Worm (Caenorhabditis elegans) whole organism, L4/young adult: ENCODE measurements around the gene T12B3.2.

Source experiments
- W03F9.2 ChIP-seq: fragments of 150-350 bp; optimal IDR thresholded peaks from 2 replicates; lab custom pipeline; 2014; ENCODE audit warnings: missing biosample characterization, missing genetic modification characterization
- dao-5 ChIP-seq: sonication (generic microtip); optimal IDR thresholded peaks from 2 replicates; lab custom pipeline; 2016; ENCODE audit warnings: missing genotype, missing genetic modification characterization, moderate library complexity, missing compliant biosample characterization

- TF ChIP-seq W03F9.2 (tag; lab: Kevin White, UChicago) (no peak), dao-5 (no peak)
Measured at ce11 chrIV:7390126-7390766, 13.6 kb downstream of the T12B3.2 start.
